Fruit fly (Drosophila melanogaster) whole organism, wandering third instar larva: ENCODE data around the gene Oatp74D.

Experiments used
- CG9705 ChIP-seq: fragments of 200-800 bp; sonication (Bioruptor generic); optimal IDR thresholded peaks from 2 replicates; lab custom pipeline; 2018; ENCODE audit warnings: missing biosample characterization, mild to moderate bottlenecking, missing genetic modification characterization
- OdsH ChIP-seq: fragments of 200-800 bp; sonication (Bioruptor generic); optimal IDR thresholded peaks from 2 replicates; lab custom pipeline; 2016; ENCODE audit warnings: missing biosample characterization, mild to moderate bottlenecking, missing genetic modification characterization
- sv ChIP-seq: fragments of 200-800 bp; sonication (Bioruptor generic); optimal IDR thresholded peaks from 3 replicates; lab custom pipeline; 2016; ENCODE audit warnings: missing biosample characterization, missing genetic modification characterization

DNA sequence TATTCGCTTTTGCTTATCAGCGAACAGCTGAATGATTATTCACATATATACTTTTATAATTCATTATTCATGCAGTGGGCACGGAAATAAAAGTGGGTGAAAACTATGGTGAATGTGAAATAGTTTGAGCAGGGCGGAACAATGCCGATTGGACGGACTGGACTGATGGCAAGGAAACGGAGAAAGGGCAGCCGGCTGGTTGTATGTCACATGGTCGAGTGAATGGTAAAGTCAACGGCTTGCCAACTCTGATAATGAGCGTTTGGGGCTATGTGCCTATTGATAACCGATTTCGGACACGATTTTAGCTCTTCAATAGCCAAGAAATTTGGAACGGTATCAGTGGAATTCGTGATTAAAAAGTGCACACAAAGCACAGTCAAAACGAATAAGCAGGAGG is 48.9 kb downstream of the Oatp74D start:
- TF ChIP-seq CG9705 (GFP tag; lab: Kevin White, UChicago), result no peak
- no peak for TF ChIP-seq sv (GFP tag; lab: Kevin White, UChicago)
- no peak for TF ChIP-seq OdsH (GFP tag; lab: Kevin White, UChicago)
